Fruit fly (Drosophila melanogaster): ENCODE data around the gene Fum2.
A peak's percentile ranks its signal among the peaks of the same experiment; 100 is the strongest.

Gene Fum2

DNA sequence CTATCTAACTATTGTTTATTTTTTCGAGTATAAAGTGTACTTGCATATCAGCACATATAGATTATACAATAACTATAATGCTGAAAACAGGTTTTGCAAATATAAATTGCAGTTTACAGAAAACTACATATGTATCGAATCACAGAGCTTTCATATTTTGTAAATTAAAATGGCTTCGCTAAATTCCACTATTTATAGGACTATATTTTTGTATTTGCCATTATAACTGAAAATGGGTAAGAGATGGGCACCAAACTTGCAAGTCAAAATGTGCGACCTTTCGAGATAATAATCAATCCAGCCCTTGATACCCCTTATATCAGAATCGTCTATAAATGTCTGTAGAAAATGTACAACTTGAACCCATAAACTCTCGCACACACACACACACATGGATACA is 21.7 kb downstream of the Fum2 start:
- TF ChIP-seq Hr78 (GFP tag; optimal IDR thresholded peaks at IDR 0.05) (no peak), rgr (GFP tag; optimal IDR thresholded peaks at IDR 0.05) (no peak), Myc (optimal IDR thresholded peaks at IDR 0.05) (no peak), pan (optimal IDR thresholded peaks at IDR 0.05) (no peak), Vsx2 (GFP tag; optimal IDR thresholded peaks at IDR 0.05; ENCODE audit: partially characterized antibody) (no peak), dmrt93B (GFP tag; optimal IDR thresholded peaks at IDR 0.05) (no peak), Mio (GFP tag; optimal IDR thresholded peaks at IDR 0.05) (no peak)

DNA sequence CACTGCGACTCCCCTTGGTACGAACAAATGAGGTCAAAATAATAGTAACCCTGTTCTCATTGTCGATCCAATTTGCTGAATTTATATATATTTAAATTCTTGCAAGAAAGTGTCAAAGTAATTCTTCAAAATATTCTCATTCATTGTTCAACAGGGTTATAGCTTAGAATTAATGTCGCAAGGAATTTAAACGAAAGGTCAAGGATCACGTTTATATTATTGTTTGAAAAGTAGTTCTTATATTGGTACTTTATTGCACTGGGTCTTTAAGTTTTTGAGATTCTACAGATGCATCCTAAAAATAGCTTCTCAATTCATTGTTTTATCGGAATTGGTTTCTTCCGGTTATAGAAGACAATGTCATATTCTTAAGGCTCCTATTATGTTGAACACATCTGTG is 22.4 kb downstream of the Fum2 start:
- TF ChIP-seq psq (GFP tag; optimal IDR thresholded peaks at IDR 0.05) (no peak), sv (GFP tag; optimal IDR thresholded peaks at IDR 0.05) (no peak), CrebA (GFP tag; optimal IDR thresholded peaks at IDR 0.05; ENCODE audit: borderline replicate concordance) (no peak), dsf (GFP tag; optimal IDR thresholded peaks at IDR 0.05; ENCODE audit: borderline replicate concordance) (no peak), Hr78 (GFP tag; optimal IDR thresholded peaks at IDR 0.05) (no peak), Dfd (GFP tag; optimal IDR thresholded peaks at IDR 0.05) (no peak), ey (GFP tag; optimal IDR thresholded peaks at IDR 0.05) (no peak), Rel (GFP tag; optimal IDR thresholded peaks at IDR 0.05) (no peak), Rel (tag; optimal IDR thresholded peaks at IDR 0.05) (no peak), Mio (GFP tag; optimal IDR thresholded peaks at IDR 0.05) (no peak), N (GFP tag; optimal IDR thresholded peaks at IDR 0.05) (no peak), CG9705 (GFP tag; optimal IDR thresholded peaks at IDR 0.05) (no peak), CG32264 (GFP tag; optimal IDR thresholded peaks at IDR 0.05) (no peak), Hnf4 (GFP tag; optimal IDR thresholded peaks at IDR 0.05) (no peak), rgr (GFP tag; optimal IDR thresholded peaks at IDR 0.05) (no peak), Abd-B (GFP tag; optimal IDR thresholded peaks at IDR 0.05) (no peak)

DNA sequence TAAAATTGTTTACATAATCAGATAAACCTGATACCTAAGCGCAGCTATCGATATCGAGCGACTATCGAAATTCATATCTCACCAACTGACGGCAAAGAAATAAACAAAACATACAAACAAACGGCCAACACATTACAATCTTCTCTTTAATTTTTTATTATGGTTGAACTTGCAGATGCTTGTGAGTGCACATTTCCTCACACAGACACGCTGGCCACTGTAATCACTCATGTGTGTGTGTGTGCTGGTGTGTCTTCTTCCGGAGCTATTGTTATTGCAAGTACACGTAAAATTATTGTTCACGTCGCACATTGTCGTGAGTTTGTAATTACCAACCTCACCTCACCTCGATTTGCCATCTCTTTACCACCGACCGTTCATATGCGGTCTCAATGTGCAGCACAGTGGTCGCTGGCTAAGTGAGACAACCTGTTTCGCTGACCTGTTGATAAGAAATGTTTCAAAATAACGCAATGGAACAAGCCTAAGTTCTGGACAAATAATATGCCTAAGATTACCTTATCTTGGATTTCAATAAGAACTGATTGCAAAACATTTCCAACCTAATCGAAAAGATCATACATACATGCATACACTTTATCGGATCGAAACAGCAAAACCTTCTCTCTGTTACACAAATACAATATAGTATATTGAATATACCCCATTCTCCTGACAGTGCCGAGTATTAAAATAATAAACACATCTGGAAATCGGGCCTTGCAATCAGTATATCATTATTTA is 23.7 kb downstream of the Fum2 start:
- peak; percentile 6 for TF ChIP-seq woc (GFP tag; optimal IDR thresholded peaks at IDR 0.05)
- TF ChIP-seq HLH106 (tag; optimal IDR thresholded peaks at IDR 0.05) = peak; percentile 9
- no peak for TF ChIP-seq sage (GFP tag; optimal IDR thresholded peaks at IDR 0.05)
- peak in 1 of 2 experiments; percentile 33 for TF ChIP-seq foxo (GFP tag; optimal IDR thresholded peaks at IDR 0.05)
- peak; percentile 33 for TF ChIP-seq fru (GFP tag; optimal IDR thresholded peaks at IDR 0.05)

DNA sequence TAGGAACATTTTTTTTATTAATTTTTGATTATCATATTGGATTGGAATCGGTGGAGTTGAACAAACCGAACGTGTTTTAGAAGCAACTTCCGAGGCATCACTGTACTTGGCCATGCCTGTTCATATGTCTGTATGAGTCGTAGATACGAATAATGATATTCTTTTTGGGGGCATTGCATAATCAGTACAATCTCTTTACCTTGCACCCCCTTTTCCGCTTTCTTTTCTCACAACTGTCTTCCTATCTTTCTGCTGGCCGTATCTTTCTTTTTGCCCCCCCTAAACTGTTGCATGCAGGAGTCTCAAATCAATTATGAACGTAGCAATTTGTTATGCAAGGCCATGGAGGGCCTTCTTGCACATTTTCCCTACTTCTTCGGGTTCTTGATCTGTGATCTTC is 24.3 kb downstream of the Fum2 start:
- TF ChIP-seq Rel (GFP tag; optimal IDR thresholded peaks at IDR 0.05) (no peak), Rel (tag; optimal IDR thresholded peaks at IDR 0.05) (no peak), Jra (GFP tag; optimal IDR thresholded peaks at IDR 0.05) (no peak), dsf (GFP tag; optimal IDR thresholded peaks at IDR 0.05; ENCODE audit: borderline replicate concordance) (no peak), Hnf4 (GFP tag; optimal IDR thresholded peaks at IDR 0.05) (no peak)

DNA sequence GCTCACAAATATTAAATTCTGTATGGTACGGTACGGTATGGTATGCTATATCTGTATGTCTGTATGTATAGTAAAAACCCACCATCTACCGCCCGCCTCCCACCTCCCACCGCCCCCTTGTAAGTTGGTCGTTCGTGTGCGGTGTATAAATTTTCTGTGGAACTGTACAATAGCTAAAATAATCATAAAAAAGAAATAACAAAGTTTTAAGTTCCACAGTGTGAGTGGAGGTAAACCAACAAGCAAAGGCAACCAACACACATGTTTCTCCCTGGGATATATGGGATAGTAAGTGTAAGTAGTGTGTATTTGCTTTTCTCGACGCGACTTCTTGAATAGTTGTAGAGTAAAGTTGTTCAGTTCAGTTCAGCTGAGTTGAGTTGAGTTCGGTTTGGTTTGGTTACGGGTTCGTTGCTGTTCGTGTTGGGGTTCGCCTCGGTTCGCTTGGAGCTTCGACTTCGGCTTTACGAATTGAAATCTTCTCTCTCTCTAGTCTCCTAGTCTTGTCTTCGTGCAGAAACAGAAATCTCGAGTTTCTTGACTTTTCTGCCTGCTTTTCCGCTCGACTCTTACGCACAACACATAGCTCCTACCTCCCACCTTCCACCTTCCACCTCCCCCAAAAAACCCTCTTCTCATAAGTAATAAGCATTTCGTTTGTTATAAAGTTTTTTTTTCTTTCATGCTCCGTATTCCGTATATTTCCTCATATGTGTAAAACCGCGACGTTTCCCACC is 25.2 kb downstream of the Fum2 start:
- TF ChIP-seq tai (GFP tag; optimal IDR thresholded peaks at IDR 0.05) = no peak
- no peak for TF ChIP-seq h (GFP tag; optimal IDR thresholded peaks at IDR 0.05)
- TF ChIP-seq lola (GFP tag; optimal IDR thresholded peaks at IDR 0.05) = no peak
- no peak for TF ChIP-seq jim (GFP tag; optimal IDR thresholded peaks at IDR 0.05)
- no peak for TF ChIP-seq Hr78 (GFP tag; optimal IDR thresholded peaks at IDR 0.05)
- TF ChIP-seq fru (GFP tag; optimal IDR thresholded peaks at IDR 0.05) = no peak
- TF ChIP-seq ey (GFP tag; optimal IDR thresholded peaks at IDR 0.05) = no peak
- no peak for TF ChIP-seq CG32264 (GFP tag; optimal IDR thresholded peaks at IDR 0.05)
- TF ChIP-seq woc (GFP tag; optimal IDR thresholded peaks at IDR 0.05) = no peak

DNA sequence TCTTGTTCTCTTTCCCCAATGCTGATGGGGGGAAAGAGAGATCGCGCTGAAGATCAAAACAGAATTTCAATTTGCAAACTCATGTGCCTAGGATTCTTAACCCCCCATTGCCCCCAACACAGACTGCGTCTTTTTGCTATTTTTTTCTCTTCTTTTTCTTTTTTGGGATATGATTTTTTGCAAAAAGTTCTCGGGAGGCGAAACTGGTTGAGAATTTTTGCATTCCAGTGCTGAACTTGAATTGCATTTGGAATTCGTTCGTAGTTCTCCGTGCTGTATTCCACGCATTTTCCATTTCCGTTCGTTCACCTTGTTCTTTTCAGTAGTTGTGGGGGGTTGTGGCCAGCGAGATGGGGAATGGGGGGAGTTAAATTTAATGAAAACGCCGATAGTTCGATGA is 26.6 kb downstream of the Fum2 start:
- TF ChIP-seq Abd-B (GFP tag; optimal IDR thresholded peaks at IDR 0.05) = no peak
- peak; percentile 25 for TF ChIP-seq Dif (GFP tag; optimal IDR thresholded peaks at IDR 0.05; ENCODE audit: partially characterized antibody)
